ENCODE assay signal across 4 worm cellular contexts in the genomic region with DNA sequence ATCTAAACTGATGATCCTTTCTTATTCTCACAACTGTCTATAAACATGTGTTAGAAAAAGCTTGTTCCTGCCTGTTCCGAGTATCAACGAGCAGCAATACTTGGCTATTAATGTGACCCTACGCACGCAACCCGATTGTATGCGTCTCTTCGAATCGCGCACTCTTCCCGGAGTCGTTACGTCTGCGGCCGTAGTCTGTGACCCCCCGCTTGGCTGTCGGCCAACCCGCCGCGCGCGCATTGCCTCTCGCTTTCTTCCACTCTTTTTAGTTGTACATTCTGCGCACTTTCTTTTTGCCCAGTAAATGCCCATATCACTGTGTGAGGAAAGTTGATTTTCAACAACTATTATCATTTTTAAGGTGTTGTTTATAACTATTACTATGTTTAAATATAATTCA.
TF ChIP-seq lines count a peak whose summit lies in the region.

No protein-coding gene starts in this region.

TF ChIP-seq in whole organism, L2 larva, 48 proteins besides CTCF, POLR2A, EP300 and RAD21:
- TF ChIP-seq snpc-4 (tag; optimal IDR thresholded peaks at IDR 0.05; lab: Kevin White, UChicago) (no peak), ceh-16 (tag; optimal IDR thresholded peaks at IDR 0.05; lab: Kevin White, UChicago) (peak; percentile 47), ZK546.5 (tag; optimal IDR thresholded peaks at IDR 0.05; lab: Kevin White, UChicago) (no peak), egl-27 (tag; optimal IDR thresholded peaks at IDR 0.05; lab: Kevin White, UChicago) (peak; percentile 2), C34F6.9 (tag; optimal IDR thresholded peaks at IDR 0.05; lab: Kevin White, UChicago) (peak; percentile 31), mab-5 (tag; optimal IDR thresholded peaks at IDR 0.05; lab: Kevin White, UChicago) (peak; percentile 54), crh-2 (tag; optimal IDR thresholded peaks at IDR 0.05; lab: Kevin White, UChicago) (no peak), lsy-2 (tag; optimal IDR thresholded peaks at IDR 0.05; lab: Kevin White, UChicago) (peak in 1 of 2 experiments; percentile 31), sma-9 (GFP tag; optimal IDR thresholded peaks at IDR 0.05; lab: Kevin White, UChicago) (peak; percentile 58), sma-9 (tag; optimal IDR thresholded peaks at IDR 0.05; lab: Kevin White, UChicago) (no peak), F13H6.1 (tag; optimal IDR thresholded peaks at IDR 0.05; lab: Kevin White, UChicago) (peak; percentile 68), nhr-237 (tag; optimal IDR thresholded peaks at IDR 0.05; lab: Kevin White, UChicago) (no peak), sem-4 (tag; optimal IDR thresholded peaks at IDR 0.05; lab: Kevin White, UChicago) (peak; percentile 55), Y55F3AM.14 (GFP tag; optimal IDR thresholded peaks at IDR 0.05; lab: Kevin White, UChicago) (no peak), zag-1 (tag; optimal IDR thresholded peaks at IDR 0.05; lab: Kevin White, UChicago) (peak; percentile 39), aly-2 (tag; optimal IDR thresholded peaks at IDR 0.05; lab: Kevin White, UChicago) (no peak), nhr-129 (tag; optimal IDR thresholded peaks at IDR 0.05; lab: Kevin White, UChicago) (peak; percentile 60), blmp-1 (tag; optimal IDR thresholded peaks at IDR 0.05; lab: Kevin White, UChicago; ENCODE audit: insufficient read depth) (peak; percentile 42), unc-55 (GFP tag; optimal IDR thresholded peaks at IDR 0.05; lab: Kevin White, UChicago) (peak; percentile 15)

TF ChIP-seq in whole organism, L4 larva, 104 proteins besides CTCF, POLR2A, EP300 and RAD21 (continues in another document):
- no peak for TF ChIP-seq skn-1 (tag; optimal IDR thresholded peaks at IDR 0.05; lab: Kevin White, UChicago)
- TF ChIP-seq zfp-3 (GFP tag; conservative IDR thresholded peaks at IDR 0.05; lab: Robert Waterston, UW) = no peak
- no peak for TF ChIP-seq daf-19 (GFP tag; conservative IDR thresholded peaks at IDR 0.05; lab: Robert Waterston, UW)
- TF ChIP-seq T20F7.1 (GFP tag; optimal IDR thresholded peaks at IDR 0.05; lab: Kevin White, UChicago) = no peak
- no peak for TF ChIP-seq nhr-41 (GFP tag; IDR thresholded peaks at IDR 0.05; lab: Robert Waterston, UW)
- no peak for TF ChIP-seq lin-15B (tag; optimal IDR thresholded peaks at IDR 0.05; lab: Kevin White, UChicago)
- TF ChIP-seq snpc-1.2 (GFP tag; IDR thresholded peaks at IDR 0.05; lab: Robert Waterston, UW) = no peak
- TF ChIP-seq cey-2 (tag; optimal IDR thresholded peaks at IDR 0.05; lab: Kevin White, UChicago; ENCODE audit: borderline replicate concordance, insufficient read depth) = no peak
- TF ChIP-seq ztf-11 (tag; optimal IDR thresholded peaks at IDR 0.05; lab: Kevin White, UChicago) = no peak
- TF ChIP-seq ceh-32 (tag; optimal IDR thresholded peaks at IDR 0.05; lab: Kevin White, UChicago; ENCODE audit: poor library complexity) = no peak
- no peak for TF ChIP-seq nhr-76 (tag; optimal IDR thresholded peaks at IDR 0.05; lab: Kevin White, UChicago)
- TF ChIP-seq nhr-48 (tag; optimal IDR thresholded peaks at IDR 0.05; lab: Kevin White, UChicago) = no peak
- no peak for TF ChIP-seq php-3 (GFP tag; IDR thresholded peaks at IDR 0.05; lab: Robert Waterston, UW)
- no peak for TF ChIP-seq egl-27 (tag; optimal IDR thresholded peaks at IDR 0.05; lab: Kevin White, UChicago)
- TF ChIP-seq dmd-8 (GFP tag; IDR thresholded peaks at IDR 0.05; lab: Robert Waterston, UW) = no peak
- TF ChIP-seq F44E2.7 (GFP tag; IDR thresholded peaks at IDR 0.05; lab: Robert Waterston, UW) = no peak
- peak; percentile 21; the same call in 1 of the 2 replicates for TF ChIP-seq dmd-6 (GFP tag; IDR thresholded peaks at IDR 0.05; lab: Robert Waterston, UW)
- peak; percentile 45 for TF ChIP-seq hlh-30 (tag; optimal IDR thresholded peaks at IDR 0.05; lab: Kevin White, UChicago; ENCODE audit: insufficient read depth)
- TF ChIP-seq R02D3.7 (tag; optimal IDR thresholded peaks at IDR 0.05; lab: Kevin White, UChicago) = no peak
- no peak for TF ChIP-seq attf-4 (tag; optimal IDR thresholded peaks at IDR 0.05; lab: Kevin White, UChicago)
- TF ChIP-seq nhr-42 (GFP tag; IDR thresholded peaks at IDR 0.05; lab: Robert Waterston, UW) = no peak
- no peak for TF ChIP-seq saeg-2 (GFP tag; IDR thresholded peaks at IDR 0.05; lab: Robert Waterston, UW)
- TF ChIP-seq D1046.2 (GFP tag; IDR thresholded peaks at IDR 0.05; lab: Robert Waterston, UW) = no peak
- peak; percentile 93 for TF ChIP-seq aha-1 (tag; lab: Kevin White, UChicago)

TF ChIP-seq in whole organism, late embryonic, 69 proteins besides CTCF, POLR2A, EP300 and RAD21 (continues in another document):
- TF ChIP-seq unc-86 (tag; optimal IDR thresholded peaks at IDR 0.05; lab: Kevin White, UChicago) = no peak
- peak; percentile 10 for TF ChIP-seq hlh-30 (tag; optimal IDR thresholded peaks at IDR 0.05; lab: Kevin White, UChicago; ENCODE audit: insufficient read depth)
- no peak for TF ChIP-seq ceh-6 (GFP tag; optimal IDR thresholded peaks at IDR 0.05; lab: Kevin White, UChicago)
- no peak for TF ChIP-seq K02D7.2 (tag; optimal IDR thresholded peaks at IDR 0.05; lab: Kevin White, UChicago)
- no peak for TF ChIP-seq madf-2 (tag; optimal IDR thresholded peaks at IDR 0.05; lab: Kevin White, UChicago)
- peak; percentile 65 for TF ChIP-seq sdc-2 (tag; optimal IDR thresholded peaks at IDR 0.05; lab: Kevin White, UChicago)
- peak; percentile 31 for TF ChIP-seq elt-2 (tag; optimal IDR thresholded peaks at IDR 0.05; lab: Kevin White, UChicago)
- TF ChIP-seq ets-4 (tag; optimal IDR thresholded peaks at IDR 0.05; lab: Kevin White, UChicago) = no peak
- no peak for TF ChIP-seq dmd-4 (tag; optimal IDR thresholded peaks at IDR 0.05; lab: Kevin White, UChicago; ENCODE audit: borderline replicate concordance)
- no peak for TF ChIP-seq T23F11.4 (GFP tag; optimal IDR thresholded peaks at IDR 0.05; lab: Kevin White, UChicago)
- no peak for TF ChIP-seq ceh-22 (tag; optimal IDR thresholded peaks at IDR 0.05; lab: Kevin White, UChicago)
- no peak for TF ChIP-seq sox-2 (GFP tag; IDR thresholded peaks at IDR 0.05; lab: Robert Waterston, UW)
- TF ChIP-seq K09A11.1 (tag; optimal IDR thresholded peaks at IDR 0.05; lab: Kevin White, UChicago; ENCODE audit: insufficient read depth) = no peak
- peak; percentile 2 for TF ChIP-seq eyg-1 (tag; optimal IDR thresholded peaks at IDR 0.05; lab: Kevin White, UChicago)
- no peak for TF ChIP-seq odd-2 (tag; optimal IDR thresholded peaks at IDR 0.05; lab: Kevin White, UChicago)
- no peak for TF ChIP-seq ttx-3 (tag; optimal IDR thresholded peaks at IDR 0.05; lab: Kevin White, UChicago)
- peak; percentile 30 for TF ChIP-seq rnt-1 (tag; optimal IDR thresholded peaks at IDR 0.05; lab: Kevin White, UChicago)
- no peak for TF ChIP-seq C08G9.2 (tag; optimal IDR thresholded peaks at IDR 0.05; lab: Kevin White, UChicago)
- peak; percentile 85 for TF ChIP-seq ref-2 (tag; optimal IDR thresholded peaks at IDR 0.05; lab: Kevin White, UChicago)
- TF ChIP-seq pax-1 (tag; optimal IDR thresholded peaks at IDR 0.05; lab: Kevin White, UChicago) = peak; percentile 12
- TF ChIP-seq lim-6 (tag; optimal IDR thresholded peaks at IDR 0.05; lab: Kevin White, UChicago) = no peak
- TF ChIP-seq Y22D7AL.16 (tag; optimal IDR thresholded peaks at IDR 0.05; lab: Kevin White, UChicago) = no peak
- TF ChIP-seq unc-55 (GFP tag; optimal IDR thresholded peaks at IDR 0.05; lab: Kevin White, UChicago) = no peak
- no peak for TF ChIP-seq ahr-1 (tag; optimal IDR thresholded peaks at IDR 0.05; lab: Kevin White, UChicago)
- peak; percentile 3 for TF ChIP-seq tbx-7 (tag; optimal IDR thresholded peaks at IDR 0.05; lab: Kevin White, UChicago)
- peak; percentile 68 for TF ChIP-seq ceh-31 (tag; optimal IDR thresholded peaks at IDR 0.05; lab: Kevin White, UChicago)

TF ChIP-seq in whole organism, mixed stage, embryonic, 35 proteins besides CTCF, POLR2A, EP300 and RAD21 (continues in another document):
- no peak for TF ChIP-seq snpc-4 (tag; optimal IDR thresholded peaks at IDR 0.05; lab: Kevin White, UChicago)
- TF ChIP-seq nhr-76 (tag; optimal IDR thresholded peaks at IDR 0.05; lab: Kevin White, UChicago) = no peak
- no peak for TF ChIP-seq nhr-12 (tag; optimal IDR thresholded peaks at IDR 0.05; lab: Kevin White, UChicago)
- TF ChIP-seq bed-3 (GFP tag; optimal IDR thresholded peaks at IDR 0.05; lab: Kevin White, UChicago) = no peak
- TF ChIP-seq zip-8 (tag; optimal IDR thresholded peaks at IDR 0.05; lab: Kevin White, UChicago) = no peak
- TF ChIP-seq ham-2 (GFP tag; optimal IDR thresholded peaks at IDR 0.05; lab: Kevin White, UChicago) = peak; percentile 95
- TF ChIP-seq lin-32 (GFP tag; optimal IDR thresholded peaks at IDR 0.05; lab: Kevin White, UChicago) = no peak
- no peak for TF ChIP-seq ztf-11 (tag; optimal IDR thresholded peaks at IDR 0.05; lab: Kevin White, UChicago)
- TF ChIP-seq ceh-83 (GFP tag; optimal IDR thresholded peaks at IDR 0.05; lab: Kevin White, UChicago) = peak; percentile 39
- TF ChIP-seq tbx-8 (GFP tag; optimal IDR thresholded peaks at IDR 0.05; lab: Kevin White, UChicago) = peak; percentile 4
- TF ChIP-seq ces-1 (GFP tag; optimal IDR thresholded peaks at IDR 0.05; lab: Kevin White, UChicago) = peak; percentile 20
- TF ChIP-seq lin-13 (tag; optimal IDR thresholded peaks at IDR 0.05; lab: Kevin White, UChicago) = no peak
- no peak for TF ChIP-seq unc-62 (GFP tag; optimal IDR thresholded peaks at IDR 0.05; lab: Kevin White, UChicago)
- no peak for TF ChIP-seq sptf-1 (tag; optimal IDR thresholded peaks at IDR 0.05; lab: Kevin White, UChicago)
- TF ChIP-seq unc-39 (tag; optimal IDR thresholded peaks at IDR 0.05; lab: Kevin White, UChicago) = no peak
- no peak for TF ChIP-seq sem-2 (GFP tag; optimal IDR thresholded peaks at IDR 0.05; lab: Kevin White, UChicago)
- no peak for TF ChIP-seq ceh-39 (tag; optimal IDR thresholded peaks at IDR 0.05; lab: Kevin White, UChicago)
- no peak for TF ChIP-seq elt-3 (tag; optimal IDR thresholded peaks at IDR 0.05; lab: Kevin White, UChicago)
- TF ChIP-seq unc-120 (tag; optimal IDR thresholded peaks at IDR 0.05; lab: Kevin White, UChicago; ENCODE audit: poor library complexity, severe bottlenecking) = peak; percentile 49
- TF ChIP-seq pha-4 (tag; optimal IDR thresholded peaks at IDR 0.05; lab: Kevin White, UChicago) = peak; percentile 33
- TF ChIP-seq nhr-2 (tag; optimal IDR thresholded peaks at IDR 0.05; lab: Kevin White, UChicago) = no peak
- no peak for TF ChIP-seq drap-1 (GFP tag; optimal IDR thresholded peaks at IDR 0.05; lab: Kevin White, UChicago)
- TF ChIP-seq blmp-1 (tag; optimal IDR thresholded peaks at IDR 0.05; lab: Kevin White, UChicago) = no peak
- no peak for TF ChIP-seq ceh-43 (GFP tag; optimal IDR thresholded peaks at IDR 0.05; lab: Kevin White, UChicago)
- TF ChIP-seq hlh-1 (tag; optimal IDR thresholded peaks at IDR 0.05; lab: Kevin White, UChicago) = no peak
- peak; percentile 21 for TF ChIP-seq cnd-1 (tag; optimal IDR thresholded peaks at IDR 0.05; lab: Kevin White, UChicago)
- no peak for TF ChIP-seq lsy-2 (tag; optimal IDR thresholded peaks at IDR 0.05; lab: Kevin White, UChicago)
- no peak for TF ChIP-seq mab-5 (tag; optimal IDR thresholded peaks at IDR 0.05; lab: Kevin White, UChicago)
- peak; percentile 24 for TF ChIP-seq mep-1 (tag; optimal IDR thresholded peaks at IDR 0.05; lab: Kevin White, UChicago)
- TF ChIP-seq nhr-28 (tag; optimal IDR thresholded peaks at IDR 0.05; lab: Kevin White, UChicago) = no peak
